Worm (Caenorhabditis elegans) whole organism, young adult: ENCODE measurements around the gene str-246.

ENCODE experiments used
- aptf-2 ChIP-seq: fragments of 200-800 bp; sonication (Bioruptor generic); conservative IDR thresholded peaks from 2 replicates; pipeline ENCODE4 v1.3.6; 2022; ENCODE audit warnings: missing genetic modification reagents, missing genetic modification characterization, missing compliant biosample characterization
- dox-1 ChIP-seq: fragments of 200-800 bp; sonication (Bioruptor generic); IDR thresholded peaks from 2 replicates; pipeline ENCODE4 v1.3.6; 2022; ENCODE audit warnings: missing genetic modification reagents, missing genetic modification characterization, missing compliant biosample characterization
- hlh-26 ChIP-seq: fragments of 200-800 bp; sonication (Bioruptor generic); conservative IDR thresholded peaks from 2 replicates; pipeline ENCODE4 v1.3.6; 2022; ENCODE audit warnings: missing genetic modification reagents, missing genetic modification characterization, missing compliant biosample characterization
- madf-10 ChIP-seq: sonication (generic microtip); optimal IDR thresholded peaks from 2 replicates; lab custom pipeline; 2016; ENCODE audit warnings: mild to moderate bottlenecking, missing genetic modification characterization, missing compliant biosample characterization
- rec-8 ChIP-seq, 2 experiments: sonication (generic microtip); optimal IDR thresholded peaks; 2 replicates each; lab custom pipeline; 2016; ENCODE audit warnings: mild to moderate bottlenecking in 2 of 2, missing genetic modification characterization in 2 of 2, missing genetic modification reagents in 2 of 2, missing genotype in 2 of 2, missing biosample characterization in 1 of 2, missing compliant biosample characterization in 1 of 2, moderate library complexity in 1 of 2

DNA sequence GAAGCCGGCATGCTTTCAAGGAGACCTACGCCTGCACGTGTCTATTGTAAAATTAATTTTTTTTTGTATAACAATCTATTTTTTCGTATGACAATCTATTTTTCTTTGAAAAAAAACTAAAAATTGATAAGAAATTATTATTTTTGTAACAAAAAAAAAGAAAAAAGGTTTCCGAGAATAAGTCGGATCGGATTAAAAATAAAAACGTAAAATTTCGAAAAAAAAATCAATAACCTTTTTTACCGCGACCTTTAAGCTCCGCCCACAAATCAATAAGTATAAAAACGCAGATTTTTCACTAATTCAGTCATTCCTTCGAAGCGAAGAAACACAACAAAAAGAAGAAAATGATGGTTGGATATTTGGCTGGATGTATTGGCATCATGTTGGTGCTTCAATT, 1.9 kb downstream of the str-246 start, which contains the start of gene W09D6.4:
- TF ChIP-seq madf-10 (no peak), dox-1 (GFP tag; lab: Robert Waterston, UW) (no peak), rec-8 (tag; optimal IDR thresholded peaks at IDR 0.05; lab: Kevin White, UChicago) (no peak), aptf-2 (GFP tag; lab: Robert Waterston, UW) (no peak), hlh-26 (GFP tag; lab: Robert Waterston, UW) (no peak)
